Worm (Caenorhabditis elegans): ENCODE measurements around the gene dvc-1.

The dvc-1 gene

DNA sequence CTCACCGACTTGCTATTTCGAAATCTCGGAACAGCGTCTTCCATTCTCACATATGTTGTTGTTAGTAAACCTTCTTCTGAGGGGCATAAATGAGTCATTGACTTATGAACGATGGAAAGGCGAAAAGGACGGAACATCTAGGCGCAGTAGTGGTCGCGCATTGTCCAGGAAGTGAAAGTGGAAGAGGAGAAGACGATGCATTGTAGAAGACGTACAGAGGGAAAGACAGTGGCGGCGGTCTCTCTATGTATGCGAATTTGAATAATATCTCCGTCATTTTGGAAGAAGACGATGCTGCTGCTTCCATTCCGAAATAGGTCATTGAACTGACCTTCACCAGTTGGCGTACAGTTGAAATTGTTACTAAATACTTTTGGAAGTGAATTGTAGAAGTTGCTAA lies 41.0 kb downstream of the dvc-1 start:
- TF ChIP-seq ceh-36 (tag; optimal IDR thresholded peaks at IDR 0.05), result no peak
- no peak for TF ChIP-seq ama-1 (optimal IDR thresholded peaks at IDR 0.05)
- TF ChIP-seq hmbx-1 (tag; optimal IDR thresholded peaks at IDR 0.05), result no peak
- TF ChIP-seq aly-1 (tag; optimal IDR thresholded peaks at IDR 0.05), result no peak
- TF ChIP-seq hmg-4 (GFP tag; optimal IDR thresholded peaks at IDR 0.05), result no peak
- TF ChIP-seq hnd-1 (tag; optimal IDR thresholded peaks at IDR 0.05), result no peak
- no peak for TF ChIP-seq F13C5.2 (tag; optimal IDR thresholded peaks at IDR 0.05)
- no peak for TF ChIP-seq tbx-37 (GFP tag; conservative IDR thresholded peaks at IDR 0.05)
- no peak for TF ChIP-seq tra-4 (tag; optimal IDR thresholded peaks at IDR 0.05)
- no peak for TF ChIP-seq sea-1 (GFP tag; conservative IDR thresholded peaks at IDR 0.05)
- TF ChIP-seq flt-1 (GFP tag; IDR thresholded peaks at IDR 0.05), result no peak
- no peak for TF ChIP-seq scrt-1 (GFP tag; IDR thresholded peaks at IDR 0.05)
- no peak for TF ChIP-seq ceh-13 (GFP tag; optimal IDR thresholded peaks at IDR 0.05)
- TF ChIP-seq ets-7 (tag; optimal IDR thresholded peaks at IDR 0.05), result no peak
- no peak for TF ChIP-seq tbx-11 (GFP tag; IDR thresholded peaks at IDR 0.05)
- no peak for TF ChIP-seq pes-1 (GFP tag; IDR thresholded peaks at IDR 0.05)

- no peak for TF ChIP-seq scrt-1 (GFP tag; IDR thresholded peaks at IDR 0.05)
- TF ChIP-seq ama-1 (optimal IDR thresholded peaks at IDR 0.05), result no peak
- TF ChIP-seq ceh-13 (GFP tag; optimal IDR thresholded peaks at IDR 0.05), result no peak
- no peak for TF ChIP-seq tbx-11 (GFP tag; IDR thresholded peaks at IDR 0.05)
- no peak for TF ChIP-seq hmg-4 (GFP tag; optimal IDR thresholded peaks at IDR 0.05)
- TF ChIP-seq F13C5.2 (tag; optimal IDR thresholded peaks at IDR 0.05), result no peak
- TF ChIP-seq B0310.2 (tag; optimal IDR thresholded peaks at IDR 0.05), result no peak
- TF ChIP-seq ceh-36 (tag; optimal IDR thresholded peaks at IDR 0.05), result no peak
- TF ChIP-seq tbx-37 (GFP tag; conservative IDR thresholded peaks at IDR 0.05), result no peak
- TF ChIP-seq hmbx-1 (tag; optimal IDR thresholded peaks at IDR 0.05), result no peak
- no peak for TF ChIP-seq aly-1 (tag; optimal IDR thresholded peaks at IDR 0.05)
- TF ChIP-seq flt-1 (GFP tag; IDR thresholded peaks at IDR 0.05), result no peak
- TF ChIP-seq hnd-1 (tag; optimal IDR thresholded peaks at IDR 0.05), result no peak
- TF ChIP-seq pes-1 (GFP tag; IDR thresholded peaks at IDR 0.05), result no peak
- TF ChIP-seq sea-1 (GFP tag; conservative IDR thresholded peaks at IDR 0.05), result no peak
These were observed 42.4 kb downstream of the dvc-1 start for ce11 chrV:11196631-11197258.

- TF ChIP-seq scrt-1 (GFP tag; IDR thresholded peaks at IDR 0.05) (no peak), tra-4 (tag; optimal IDR thresholded peaks at IDR 0.05) (no peak), tbx-37 (GFP tag; conservative IDR thresholded peaks at IDR 0.05) (no peak), sea-1 (GFP tag; conservative IDR thresholded peaks at IDR 0.05) (no peak), aly-1 (tag; optimal IDR thresholded peaks at IDR 0.05) (no peak), ceh-36 (tag; optimal IDR thresholded peaks at IDR 0.05) (no peak), hmbx-1 (tag; optimal IDR thresholded peaks at IDR 0.05) (no peak)
These were observed 43.0 kb downstream of the dvc-1 start, which contains the start of gene clc-6 for ce11 chrV:11196109-11196508. clc-6 (minus strand) TSS chrV:11196209.

DNA sequence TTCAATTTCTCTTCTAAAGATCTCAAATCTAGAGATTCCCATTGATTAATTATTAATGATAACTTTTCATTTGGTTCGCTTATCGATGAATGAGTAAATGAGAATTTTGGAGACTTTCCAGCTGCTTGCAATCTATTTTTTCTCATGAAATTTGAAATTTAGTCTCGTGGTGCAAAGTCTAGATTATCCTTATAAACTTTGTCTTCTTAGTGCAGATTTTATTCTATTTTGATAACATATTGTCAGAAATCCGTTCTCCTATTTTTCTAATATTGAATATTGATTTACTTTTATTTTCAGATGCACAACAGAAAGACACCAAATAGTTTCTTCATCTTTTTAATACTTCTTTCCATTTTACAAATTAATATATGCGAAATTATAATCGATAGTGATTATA lies 48.1 kb downstream of the dvc-1 start, which contains the start of gene lgc-49:
Gene lgc-49, plus strand, starts transcription at position 301 of the 400 bp plus-strand sequence.
- TF ChIP-seq ama-1 (optimal IDR thresholded peaks at IDR 0.05) (no peak), tbx-37 (GFP tag; conservative IDR thresholded peaks at IDR 0.05) (no peak), ets-7 (tag; optimal IDR thresholded peaks at IDR 0.05) (no peak), pes-1 (GFP tag; IDR thresholded peaks at IDR 0.05) (no peak), ceh-36 (tag; optimal IDR thresholded peaks at IDR 0.05) (no peak), B0310.2 (tag; optimal IDR thresholded peaks at IDR 0.05) (no peak)

All from whole organism, early embryonic.